Fruit fly (Drosophila melanogaster) whole organism, adult: ENCODE results near the gene CG4669.

Experiments used
- CG11617 ChIP-seq: fragments of 200-800 bp; sonication (Bioruptor generic); optimal IDR thresholded peaks from 2 replicates; lab custom pipeline; 2017; ENCODE audit warnings: mild to moderate bottlenecking, missing biosample characterization, missing genetic modification reagents, missing genetic modification characterization
- CG12768 ChIP-seq: fragments of 200-800 bp; sonication (Bioruptor generic); optimal IDR thresholded peaks from 2 replicates; lab custom pipeline; 2017; ENCODE audit warnings: missing biosample characterization, missing genetic modification characterization, mild to moderate bottlenecking, moderate library complexity, missing genetic modification reagents
- CG33017 ChIP-seq: fragments of 200-800 bp; sonication (Bioruptor generic); optimal IDR thresholded peaks from 2 replicates; lab custom pipeline; 2018; ENCODE audit warnings: missing biosample characterization, mild to moderate bottlenecking, missing genetic modification characterization, moderate library complexity
- Crg-1 ChIP-seq: fragments of 200-800 bp; sonication (Bioruptor generic); optimal IDR thresholded peaks from 2 replicates; lab custom pipeline; 2016; ENCODE audit warnings: missing biosample characterization, missing genetic modification characterization
- Mnt ChIP-seq: fragments of 200-800 bp; sonication (Bioruptor generic); optimal IDR thresholded peaks from 2 replicates; lab custom pipeline; 2016; ENCODE audit warnings: missing biosample characterization, mild to moderate bottlenecking, missing genetic modification characterization
- kay ChIP-seq: fragments of 200-800 bp; sonication (Bioruptor generic); peaks from one replicate; lab custom pipeline; 2016; ENCODE audit warnings: missing biosample characterization, missing genetic modification characterization, borderline replicate concordance
- pad ChIP-seq: fragments of 200-800 bp; sonication (Bioruptor generic); optimal IDR thresholded peaks from 3 replicates; lab custom pipeline; 2017; ENCODE audit warnings: missing biosample characterization, missing genetic modification characterization, mild to moderate bottlenecking, moderate library complexity, missing genetic modification reagents

DNA sequence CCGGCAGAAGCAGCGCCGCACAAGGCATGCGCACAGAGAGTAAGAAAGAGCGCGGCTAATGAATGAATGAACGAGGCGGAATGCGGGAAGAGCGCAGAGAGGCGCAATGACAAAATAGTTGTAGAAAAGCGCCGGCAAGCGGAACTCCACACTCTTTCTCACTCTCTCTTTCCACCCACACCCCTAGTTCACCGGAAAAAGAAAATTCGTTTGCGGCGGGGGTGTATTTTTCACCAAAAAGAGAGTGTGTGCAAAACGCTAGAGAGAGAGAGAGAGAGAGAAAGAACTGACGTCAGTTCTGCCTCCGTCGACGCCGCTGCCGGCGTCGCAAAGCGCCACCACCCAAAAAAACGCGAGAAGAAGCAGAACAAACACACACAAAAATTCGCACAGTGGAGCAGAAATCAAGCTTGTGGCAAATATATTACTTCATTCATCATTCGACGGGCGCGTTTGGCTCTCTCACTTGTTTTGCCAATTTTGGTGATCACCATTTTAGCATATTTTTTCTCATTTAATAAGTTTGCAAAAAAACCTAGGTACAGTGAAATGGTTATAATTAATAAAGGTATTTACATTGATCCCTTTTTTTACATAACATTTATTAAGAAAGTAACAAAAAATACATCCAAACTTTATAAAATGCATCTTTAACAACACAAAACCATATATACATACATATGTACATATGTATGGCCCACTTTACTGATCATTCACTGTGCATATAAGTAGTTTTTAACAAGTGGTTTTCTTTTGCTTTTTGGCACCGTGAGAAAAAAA is 49.2 kb upstream of the CG4669 start:
- TF ChIP-seq Crg-1 (GFP tag; lab: Kevin White, UChicago) (no peak), CG11617 (GFP tag; lab: Kevin White, UChicago) (no peak), CG12768 (no peak), pad (GFP tag; lab: Kevin White, UChicago) (peak; percentile 48), CG33017 (tag; lab: Kevin White, UChicago) (no peak), Mnt (GFP tag; lab: Kevin White, UChicago) (no peak), kay (GFP tag; lab: Kevin White, UChicago) (no peak)
